Fruit fly (Drosophila melanogaster) whole organism, embryonic: Measurements from ENCODE around the gene axo.
A peak's percentile ranks its signal among the peaks of the same experiment; 100 is the strongest.

Experiments
- Atf3 ChIP-seq: fragments of 200-800 bp; sonication (Bioruptor generic); optimal IDR thresholded peaks from 3 replicates; lab custom pipeline; 2016; ENCODE audit warnings: missing biosample characterization, missing genetic modification characterization
- Atf6 ChIP-seq: fragments of 200-800 bp; sonication (Bioruptor generic); IDR thresholded peaks from 2 replicates; pipeline ENCODE4 v1.3.6; 2022; ENCODE audit warnings: missing biosample characterization, missing genetic modification characterization
- CG1024 ChIP-seq: fragments of 200-800 bp; sonication (Bioruptor generic); IDR thresholded peaks from 2 replicates; pipeline ENCODE4 v1.3.6; 2022; ENCODE audit warnings: missing biosample characterization, missing genetic modification characterization
- CG10431 ChIP-seq: fragments of 200-800 bp; sonication (Bioruptor generic); optimal IDR thresholded peaks from 3 replicates; lab custom pipeline; 2018; ENCODE audit warnings: missing biosample characterization, mild to moderate bottlenecking, missing genetic modification characterization
- CG10654 ChIP-seq: fragments of 200-800 bp; sonication (Bioruptor generic); optimal IDR thresholded peaks from 2 replicates; lab custom pipeline; 2016; ENCODE audit warnings: missing biosample characterization, missing genetic modification characterization
- CG13775 ChIP-seq: fragments of 200-800 bp; sonication (Bioruptor generic); optimal IDR thresholded peaks from 3 replicates; lab custom pipeline; 2017; ENCODE audit warnings: missing biosample characterization, mild to moderate bottlenecking, missing genetic modification characterization
- CG1529 ChIP-seq: fragments of 200-800 bp; sonication (Bioruptor generic); optimal IDR thresholded peaks from 3 replicates; lab custom pipeline; 2018; ENCODE audit warnings: missing biosample characterization, missing genetic modification characterization
- CG1603 ChIP-seq: fragments of 200-800 bp; sonication (Bioruptor generic); optimal IDR thresholded peaks from 2 replicates; lab custom pipeline; 2019; ENCODE audit warnings: missing biosample characterization, mild to moderate bottlenecking, missing genetic modification characterization, moderate library complexity
- CG17359 ChIP-seq: fragments of 200-800 bp; sonication (Bioruptor generic); optimal IDR thresholded peaks from 3 replicates; lab custom pipeline; 2018; ENCODE audit warnings: missing biosample characterization, mild to moderate bottlenecking, missing genetic modification characterization, moderate library complexity
- CG17385 ChIP-seq: fragments of 200-800 bp; sonication (Bioruptor generic); optimal IDR thresholded peaks from 3 replicates; lab custom pipeline; 2018; ENCODE audit warnings: missing biosample characterization, mild to moderate bottlenecking, missing genetic modification characterization
- CG1832 ChIP-seq: fragments of 200-800 bp; sonication (Bioruptor generic); optimal IDR thresholded peaks from 2 replicates; lab custom pipeline; 2017; ENCODE audit warnings: missing biosample characterization, mild to moderate bottlenecking, missing genetic modification characterization, inconsistent platforms
- CG30403 ChIP-seq: fragments of 200-800 bp; sonication (Bioruptor generic); optimal IDR thresholded peaks from 3 replicates; lab custom pipeline; 2016; ENCODE audit warnings: missing biosample characterization, missing genetic modification characterization
- CG31441 ChIP-seq: fragments of 200-800 bp; sonication (Bioruptor generic); IDR thresholded peaks from 2 replicates; pipeline ENCODE4 v1.3.6; 2022; ENCODE audit warnings: missing biosample characterization, missing genetic modification characterization
- CG4282 ChIP-seq: fragments of 200-800 bp; sonication (Bioruptor generic); optimal IDR thresholded peaks from 2 replicates; lab custom pipeline; 2016; ENCODE audit warnings: missing biosample characterization, missing genetic modification characterization
- CG8765 ChIP-seq: fragments of 200-800 bp; sonication (Bioruptor generic); IDR thresholded peaks from 2 replicates; pipeline ENCODE4 v1.3.6; 2022; ENCODE audit warnings: missing biosample characterization, missing genetic modification characterization
- CG9609 ChIP-seq: fragments of 200-800 bp; sonication (Bioruptor generic); optimal IDR thresholded peaks from 3 replicates; lab custom pipeline; 2016; ENCODE audit warnings: missing biosample characterization, missing genetic modification characterization
- Camta ChIP-seq: fragments of 200-800 bp; sonication (Bioruptor generic); optimal IDR thresholded peaks from 2 replicates; lab custom pipeline; 2016; ENCODE audit warnings: missing biosample characterization, missing genetic modification characterization
- Dfd ChIP-seq, 2 experiments: fragments of >200 bp; optimal IDR thresholded peaks; 2 replicates each; lab custom pipeline; 2017; ENCODE audit warnings: missing biosample characterization in 2 of 2, missing genetic modification characterization in 2 of 2
- E2f1 ChIP-seq: fragments of 200-800 bp; sonication (Bioruptor generic); IDR thresholded peaks from 2 replicates; pipeline ENCODE4 v1.3.6; 2022; ENCODE audit warnings: missing biosample characterization, missing genetic modification characterization
- HHEX ChIP-seq: fragments of 200-800 bp; sonication (Bioruptor generic); optimal IDR thresholded peaks from 3 replicates; lab custom pipeline; 2017; ENCODE audit warnings: missing biosample characterization, mild to moderate bottlenecking, missing genetic modification characterization, missing genetic modification reagents
- HLHmδ ChIP-seq: fragments of 200-800 bp; sonication (Bioruptor generic); optimal IDR thresholded peaks from 2 replicates; lab custom pipeline; 2018; ENCODE audit warnings: missing biosample characterization, mild to moderate bottlenecking, missing genetic modification characterization, moderate library complexity
- HmgZ ChIP-seq: fragments of 200-800 bp; sonication (Bioruptor generic); optimal IDR thresholded peaks from 2 replicates; lab custom pipeline; 2018; ENCODE audit warnings: missing biosample characterization, mild to moderate bottlenecking, missing genetic modification characterization
- Hr3 ChIP-seq: fragments of 200-800 bp; sonication (Bioruptor generic); optimal IDR thresholded peaks from 3 replicates; lab custom pipeline; 2016; ENCODE audit warnings: missing biosample characterization, missing genetic modification characterization
- Kr ChIP-seq: fragments of 200-800 bp; sonication (Bioruptor generic); optimal IDR thresholded peaks from 2 replicates; lab custom pipeline; 2017; ENCODE audit warnings: missing biosample characterization, mild to moderate bottlenecking, missing genetic modification characterization
- Lhr ChIP-seq: fragments of 200-800 bp; sonication (Bioruptor generic); optimal IDR thresholded peaks from 3 replicates; lab custom pipeline; 2017; ENCODE audit warnings: mild to moderate bottlenecking, missing biosample characterization, missing genetic modification reagents, missing genetic modification characterization
- Max ChIP-seq: fragments of 200-800 bp; sonication (Bioruptor generic); optimal IDR thresholded peaks from 2 replicates; lab custom pipeline; 2016; ENCODE audit warnings: missing biosample characterization, mild to moderate bottlenecking, missing genetic modification characterization
- Med ChIP-seq: fragments of 200-800 bp; sonication (Bioruptor generic); peaks from one replicate; lab custom pipeline; 2016; ENCODE audit warnings: missing biosample characterization, missing genetic modification characterization, mild to moderate bottlenecking, inconsistent platforms, moderate library complexity
- Oaz ChIP-seq: fragments of 200-800 bp; sonication (Bioruptor generic); IDR thresholded peaks from 2 replicates; pipeline ENCODE4 v1.3.6; 2022; ENCODE audit warnings: missing biosample characterization, missing genetic modification characterization
- Sox102F ChIP-seq: fragments of 200-800 bp; sonication (Bioruptor generic); optimal IDR thresholded peaks from 2 replicates; lab custom pipeline; 2018; ENCODE audit warnings: missing biosample characterization, mild to moderate bottlenecking, missing genetic modification characterization, moderate library complexity
- TFAM ChIP-seq: fragments of 200-800 bp; sonication (Bioruptor generic); optimal IDR thresholded peaks from 2 replicates; lab custom pipeline; 2017; ENCODE audit warnings: missing biosample characterization, missing genetic modification characterization, inconsistent platforms
- Trl ChIP-seq, 3 experiments: fragments of >200 bp in 2 of 3; fragments of 200-800 bp in 1 of 3; sonication (Bioruptor generic) in 1 of 3; optimal IDR thresholded peaks; 2 replicates in 1 of 3; 3 replicates in 2 of 3; lab custom pipeline; 2016 to 2017; ENCODE audit warnings: missing biosample characterization in 1 of 3, missing genetic modification characterization in 1 of 3
- Xbp1 ChIP-seq: fragments of 200-800 bp; sonication (Bioruptor generic); optimal IDR thresholded peaks from 3 replicates; lab custom pipeline; 2016; ENCODE audit warnings: missing biosample characterization, mild to moderate bottlenecking, missing genetic modification characterization
- abd-A ChIP-seq: fragments of 200-800 bp; sonication (Bioruptor generic); optimal IDR thresholded peaks from 3 replicates; lab custom pipeline; 2019; ENCODE audit warnings: missing biosample characterization, mild to moderate bottlenecking, missing genetic modification characterization, moderate library complexity
- al ChIP-seq: fragments of 200-800 bp; sonication (Bioruptor generic); IDR thresholded peaks from 2 replicates; pipeline ENCODE4 v1.3.6; 2022; ENCODE audit warnings: missing biosample characterization, missing genetic modification characterization
- ash1 ChIP-seq: fragments of 200-800 bp; sonication (Bioruptor generic); optimal IDR thresholded peaks from 2 replicates; lab custom pipeline; 2018; ENCODE audit warnings: missing biosample characterization, mild to moderate bottlenecking, missing genetic modification characterization
- chm ChIP-seq: fragments of 200-800 bp; sonication (Bioruptor generic); IDR thresholded peaks from 2 replicates; pipeline ENCODE4 v1.3.6; 2022; ENCODE audit warnings: missing biosample characterization, missing genetic modification characterization
- dati ChIP-seq: fragments of 200-800 bp; sonication (Bioruptor generic); IDR thresholded peaks from 2 replicates; pipeline ENCODE4 v1.3.6; 2022; ENCODE audit warnings: missing biosample characterization, missing genetic modification characterization
- emc ChIP-seq: fragments of 200-800 bp; sonication (Bioruptor generic); optimal IDR thresholded peaks from 2 replicates; lab custom pipeline; 2016; ENCODE audit warnings: missing biosample characterization, missing genetic modification characterization
- ftz-f1 ChIP-seq: fragments of 200-800 bp; sonication (Bioruptor generic); optimal IDR thresholded peaks from 2 replicates; lab custom pipeline; 2016; ENCODE audit warnings: missing biosample characterization, missing genetic modification characterization
- grn ChIP-seq: fragments of 200-800 bp; sonication (Bioruptor generic); optimal IDR thresholded peaks from 3 replicates; lab custom pipeline; 2017; ENCODE audit warnings: missing biosample characterization, missing genetic modification characterization
- ham ChIP-seq: fragments of 200-800 bp; sonication (Bioruptor generic); IDR thresholded peaks from 2 replicates; pipeline ENCODE4 v1.3.6; 2022; ENCODE audit warnings: missing biosample characterization, missing genetic modification characterization
- ind ChIP-seq: fragments of 200-800 bp; sonication (Bioruptor generic); optimal IDR thresholded peaks from 3 replicates; lab custom pipeline; 2016; ENCODE audit warnings: missing biosample characterization, missing genetic modification characterization
- kah ChIP-seq: fragments of 200-800 bp; sonication (Bioruptor generic); optimal IDR thresholded peaks from 2 replicates; lab custom pipeline; 2018; ENCODE audit warnings: missing biosample characterization, mild to moderate bottlenecking, missing genetic modification characterization
- oc ChIP-seq: fragments of 200-800 bp; sonication (Bioruptor generic); optimal IDR thresholded peaks from 2 replicates; lab custom pipeline; 2018; ENCODE audit warnings: missing biosample characterization, mild to moderate bottlenecking, missing genetic modification characterization, moderate library complexity
- org-1 ChIP-seq: fragments of 200-800 bp; sonication (Bioruptor generic); optimal IDR thresholded peaks from 2 replicates; lab custom pipeline; 2017; ENCODE audit warnings: missing biosample characterization, missing genetic modification characterization
- pnt ChIP-seq: fragments of 200-800 bp; sonication (Bioruptor generic); optimal IDR thresholded peaks from 3 replicates; lab custom pipeline; 2016; ENCODE audit warnings: missing biosample characterization, missing genetic modification characterization
- schlank ChIP-seq: fragments of 200-800 bp; sonication (Bioruptor generic); optimal IDR thresholded peaks from 2 replicates; lab custom pipeline; 2018; ENCODE audit warnings: missing biosample characterization, mild to moderate bottlenecking, missing genetic modification characterization
- sim ChIP-seq: fragments of 200-800 bp; sonication (Bioruptor generic); IDR thresholded peaks from 2 replicates; pipeline ENCODE4 v1.3.6; 2022; ENCODE audit warnings: missing biosample characterization, missing genetic modification characterization
- slbo ChIP-seq: fragments of 200-800 bp; sonication (Bioruptor generic); IDR thresholded peaks from 2 replicates; pipeline ENCODE4 v1.3.6; 2022; ENCODE audit warnings: missing biosample characterization, missing genetic modification characterization
- toy ChIP-seq: fragments of 200-800 bp; sonication (Bioruptor generic); IDR thresholded peaks from 2 replicates; pipeline ENCODE4 v1.3.6; 2022; ENCODE audit warnings: missing biosample characterization, missing genetic modification characterization
- twi ChIP-seq: fragments of 200-800 bp; optimal IDR thresholded peaks from 2 replicates; lab custom pipeline; 2019; ENCODE audit warnings: missing biosample characterization, mild to moderate bottlenecking, missing genetic modification characterization, moderate library complexity
- yki ChIP-seq: fragments of >200 bp; optimal IDR thresholded peaks from 3 replicates; lab custom pipeline; 2018

Gene axo

dm6 chr3L:4613083-4613482 is 74.0 kb downstream of the axo start (continued):
- TF ChIP-seq toy (GFP tag; lab: Robert Waterston, UW) (peak; percentile 76), HHEX (GFP tag; lab: Kevin White, UChicago) (peak; percentile 94), pnt (GFP tag; lab: Kevin White, UChicago) (peak; percentile 76), Hr3 (GFP tag; lab: Kevin White, UChicago) (peak; percentile 90), CG1024 (GFP tag; lab: Robert Waterston, UW) (peak; percentile 90), E2f1 (GFP tag; lab: Robert Waterston, UW) (peak; percentile 94), yki (no peak), ham (no peak), dati (peak; percentile 89), CG9609 (GFP tag; lab: Kevin White, UChicago) (peak; percentile 74), CG1832 (GFP tag; lab: Kevin White, UChicago) (no peak), Sox102F (GFP tag; lab: Kevin White, UChicago) (peak; percentile 96), sim (peak; percentile 90), schlank (tag; lab: Kevin White, UChicago) (peak; percentile 20), ash1 (GFP tag; lab: Kevin White, UChicago) (peak; percentile 64), abd-A (peak; percentile 58), CG8765 (GFP tag; lab: Robert Waterston, UW) (peak; percentile 75), CG4282 (GFP tag; lab: Kevin White, UChicago) (no peak), kah (GFP tag; lab: Kevin White, UChicago) (peak; percentile 85), Oaz (peak; percentile 82), TFAM (peak; percentile 84), Lhr (GFP tag; lab: Kevin White, UChicago) (peak; percentile 86), Max (GFP tag; lab: Kevin White, UChicago) (peak; percentile 94), CG30403 (GFP tag; lab: Kevin White, UChicago) (peak; percentile 92), Atf6 (peak; percentile 93), HLHmδ (no peak), Atf3 (GFP tag; lab: Kevin White, UChicago) (peak; percentile 75), CG10654 (GFP tag; lab: Kevin White, UChicago) (peak; percentile 91), oc (tag; lab: Kevin White, UChicago) (peak; percentile 94), HmgZ (peak; percentile 89), CG1603 (tag; lab: Kevin White, UChicago) (peak; percentile 70), ind (GFP tag; lab: Kevin White, UChicago) (peak; percentile 93), Med (peak; percentile 97), Trl (optimal IDR thresholded peaks at IDR 0.05; lab: Kevin White, UChicago) (no peak), Trl (GFP tag; optimal IDR thresholded peaks at IDR 0.05; lab: Kevin White, UChicago) (peak; percentile 85), grn (GFP tag; lab: Kevin White, UChicago) (peak; percentile 74), CG17385 (GFP tag; lab: Kevin White, UChicago) (peak; percentile 87), Kr (peak; percentile 77), CG31441 (GFP tag; lab: Robert Waterston, UW) (peak; percentile 97), Dfd (GFP tag; optimal IDR thresholded peaks at IDR 0.05; lab: Kevin White, UChicago) (no peak), emc (peak; percentile 81), ftz-f1 (peak; percentile 37), slbo (GFP tag; lab: Robert Waterston, UW) (peak; percentile 90), twi (tag; lab: Kevin White, UChicago) (peak; percentile 80), CG10431 (peak; percentile 78), org-1 (GFP tag; lab: Kevin White, UChicago) (peak; percentile 84), CG13775 (peak; percentile 89), CG17359 (tag; lab: Kevin White, UChicago) (peak; percentile 97), CG1529 (peak; percentile 90), Camta (GFP tag; lab: Kevin White, UChicago) (peak; percentile 95), al (GFP tag; lab: Robert Waterston, UW) (peak; percentile 85), chm (GFP tag; lab: Robert Waterston, UW) (peak; percentile 91), Xbp1 (GFP tag; lab: Kevin White, UChicago) (peak; percentile 91)
